Worm (Caenorhabditis elegans) whole organism, L4 larva: Measurements from ENCODE around the gene K06H6.1.

Source experiments
- F37D6.2 ChIP-seq: sonication (generic microtip); optimal IDR thresholded peaks from 2 replicates; lab custom pipeline; 2016; ENCODE audit warnings: mild to moderate bottlenecking, missing genetic modification characterization, missing compliant biosample characterization
- T20F7.1 ChIP-seq: fragments of 200-800 bp; sonication (Bioruptor generic); optimal IDR thresholded peaks from 2 replicates; lab custom pipeline; 2018; ENCODE audit warnings: mild to moderate bottlenecking, missing genetic modification characterization, missing compliant biosample characterization
- T26A8.4 ChIP-seq: fragments of 200-800 bp; sonication (Bioruptor generic); IDR thresholded peaks from 2 replicates; pipeline ENCODE4 v1.3.6; 2022; ENCODE audit warnings: missing genetic modification characterization, missing compliant biosample characterization
- Y105C5A.15 ChIP-seq: fragments of 200-800 bp; sonication (Bioruptor generic); IDR thresholded peaks from 2 replicates; pipeline ENCODE4 v1.3.6; 2022; ENCODE audit warnings: missing genetic modification characterization, missing compliant biosample characterization
- Y48G9A.11 ChIP-seq: fragments of 200-800 bp; sonication (Bioruptor generic); IDR thresholded peaks from 2 replicates; pipeline ENCODE4 v1.3.6; 2022; ENCODE audit warnings: missing genetic modification reagents, missing genetic modification characterization, missing compliant biosample characterization
- ZK337.2 ChIP-seq: fragments of 200-800 bp; sonication (Bioruptor generic); IDR thresholded peaks from 2 replicates; pipeline ENCODE4 v1.3.6; 2022; ENCODE audit warnings: missing genetic modification reagents, missing genetic modification characterization, missing compliant biosample characterization
- ZK546.5 ChIP-seq, 2 experiments: sonication (generic microtip); optimal IDR thresholded peaks; 2 replicates each; lab custom pipeline; 2017; ENCODE audit warnings: missing biosample characterization in 2 of 2, missing genetic modification characterization in 2 of 2
- ceh-44 ChIP-seq: fragments of 200-800 bp; sonication (Bioruptor generic); IDR thresholded peaks from 2 replicates; pipeline ENCODE4 v1.3.6; 2022; ENCODE audit warnings: missing genetic modification reagents, missing genetic modification characterization, missing compliant biosample characterization
- ceh-82 ChIP-seq: sonication (generic microtip); optimal IDR thresholded peaks from 2 replicates; lab custom pipeline; 2017; ENCODE audit warnings: missing biosample characterization, missing genetic modification characterization
- cey-2 ChIP-seq: sonication (generic microtip); optimal IDR thresholded peaks from 3 replicates; lab custom pipeline; 2017; ENCODE audit warnings: missing genetic modification characterization, mild to moderate bottlenecking, missing compliant biosample characterization, antibody characterized with exemption, borderline replicate concordance; ENCODE audit not compliant: insufficient read depth
- dmd-6 ChIP-seq: fragments of 200-800 bp; sonication (Bioruptor generic); IDR thresholded peaks from 2 replicates; pipeline ENCODE4 v1.3.6; 2022; ENCODE audit warnings: missing genetic modification reagents, missing genetic modification characterization, missing compliant biosample characterization
- dpl-1 ChIP-seq: fragments of 150-350 bp; optimal IDR thresholded peaks from 2 replicates; lab custom pipeline; 2014; ENCODE audit warnings: missing biosample characterization, missing genetic modification reagents, missing genetic modification characterization
- duxl-1 ChIP-seq: sonication (generic microtip); optimal IDR thresholded peaks from 2 replicates; lab custom pipeline; 2016; ENCODE audit warnings: mild to moderate bottlenecking, missing genetic modification characterization, moderate library complexity, missing compliant biosample characterization; ENCODE audit not compliant: poor library complexity
- dve-1 ChIP-seq: sonication (generic microtip); optimal IDR thresholded peaks from 2 replicates; lab custom pipeline; 2017; ENCODE audit warnings: antibody characterized with exemption, mild to moderate bottlenecking, missing genetic modification characterization, missing compliant biosample characterization; ENCODE audit not compliant: insufficient read depth
- egl-43 ChIP-seq: fragments of 200-800 bp; sonication (Bioruptor generic); IDR thresholded peaks from 2 replicates; pipeline ENCODE4 v1.3.6; 2022; ENCODE audit warnings: missing genetic modification reagents, missing genetic modification characterization, missing compliant biosample characterization
- fos-1 ChIP-seq: fragments of 150-350 bp; optimal IDR thresholded peaks from 2 replicates; lab custom pipeline; 2014; ENCODE audit warnings: missing biosample characterization, missing genetic modification characterization
- hif-1 ChIP-seq, 2 experiments: sonication (generic microtip); optimal IDR thresholded peaks; 2 replicates each; lab custom pipeline; 2016 to 2017; ENCODE audit warnings: missing compliant biosample characterization in 2 of 2, missing genetic modification characterization in 2 of 2, missing genetic modification reagents in 2 of 2, missing genotype in 2 of 2, mild to moderate bottlenecking in 1 of 2
- hlh-11 ChIP-seq: fragments of 200-800 bp; sonication (Bioruptor generic); optimal IDR thresholded peaks from 2 replicates; lab custom pipeline; 2018; ENCODE audit warnings: mild to moderate bottlenecking, missing genetic modification characterization, missing compliant biosample characterization
- hmg-1.1 ChIP-seq: fragments of 200-800 bp; sonication (Bioruptor generic); IDR thresholded peaks from 2 replicates; pipeline ENCODE4 v1.3.6; 2022; ENCODE audit warnings: missing genetic modification reagents, missing genetic modification characterization, missing compliant biosample characterization
- jun-1 ChIP-seq: fragments of 150-350 bp; optimal IDR thresholded peaks from 2 replicates; lab custom pipeline; 2014; ENCODE audit warnings: missing biosample characterization, missing genetic modification reagents, missing genetic modification characterization
- lim-7 ChIP-seq: fragments of 200-800 bp; sonication (Bioruptor generic); IDR thresholded peaks from 2 replicates; pipeline ENCODE4 v1.3.6; 2022; ENCODE audit warnings: missing genetic modification characterization, missing compliant biosample characterization
- lsy-2 ChIP-seq, 2 experiments: fragments of 150-350 bp in 1 of 2; sonication (generic microtip) in 1 of 2; optimal IDR thresholded peaks; 2 replicates each; lab custom pipeline; 2014 to 2017; ENCODE audit warnings: missing biosample characterization in 2 of 2, missing genetic modification characterization in 2 of 2
- madf-5 ChIP-seq, 2 experiments: fragments of 200-800 bp; sonication (Bioruptor generic); IDR thresholded peaks; 2 replicates each; pipeline ENCODE4 v1.3.6; 2022; ENCODE audit warnings: missing compliant biosample characterization in 2 of 2, missing genetic modification characterization in 2 of 2
- mdt-29 ChIP-seq: fragments of 200-800 bp; sonication (Bioruptor generic); IDR thresholded peaks from 2 replicates; pipeline ENCODE4 v1.3.6; 2022; ENCODE audit warnings: missing genetic modification reagents, missing genetic modification characterization, missing compliant biosample characterization
- mes-2 ChIP-seq: sonication (generic microtip); optimal IDR thresholded peaks from 2 replicates; lab custom pipeline; 2016; ENCODE audit warnings: missing genotype, mild to moderate bottlenecking, missing genetic modification characterization, missing compliant biosample characterization; ENCODE audit not compliant: poor library complexity, severe bottlenecking
- mxl-2 ChIP-seq: fragments of 200-800 bp; sonication (Bioruptor generic); conservative IDR thresholded peaks from 2 replicates; pipeline ENCODE4 v1.3.6; 2022; ENCODE audit warnings: missing genetic modification reagents, missing genetic modification characterization, missing compliant biosample characterization
- nhr-25 ChIP-seq: sonication (generic microtip); optimal IDR thresholded peaks from 2 replicates; lab custom pipeline; 2017; ENCODE audit warnings: missing genetic modification characterization, mild to moderate bottlenecking, missing compliant biosample characterization, antibody characterized with exemption, moderate library complexity, borderline replicate concordance; ENCODE audit not compliant: insufficient read depth
- nhr-76 ChIP-seq: fragments of 150-350 bp; optimal IDR thresholded peaks from 2 replicates; lab custom pipeline; 2014; ENCODE audit warnings: missing biosample characterization, missing genetic modification characterization
- saeg-2 ChIP-seq: fragments of 200-800 bp; sonication (Bioruptor generic); IDR thresholded peaks from 2 replicates; pipeline ENCODE4 v1.3.6; 2022; ENCODE audit warnings: missing genetic modification reagents, missing genetic modification characterization, missing compliant biosample characterization
- sdz-12 ChIP-seq: fragments of 200-800 bp; sonication (Bioruptor generic); optimal IDR thresholded peaks from 2 replicates; lab custom pipeline; 2018; ENCODE audit warnings: mild to moderate bottlenecking, missing genetic modification characterization, missing compliant biosample characterization
- snpc-1.2 ChIP-seq: fragments of 200-800 bp; sonication (Bioruptor generic); IDR thresholded peaks from 2 replicates; pipeline ENCODE4 v1.3.6; 2022; ENCODE audit warnings: missing genetic modification reagents, missing genetic modification characterization, missing compliant biosample characterization
- spr-1 ChIP-seq: sonication (generic microtip); optimal IDR thresholded peaks from 2 replicates; lab custom pipeline; 2016; ENCODE audit warnings: mild to moderate bottlenecking, missing genetic modification characterization, missing compliant biosample characterization
- tra-1 ChIP-seq: fragments of 200-800 bp; sonication (Bioruptor generic); IDR thresholded peaks from 2 replicates; pipeline ENCODE4 v1.3.6; 2022; ENCODE audit warnings: missing genetic modification reagents, missing genetic modification characterization, missing compliant biosample characterization
- unc-62 ChIP-seq, 3 experiments: fragments of 150-350 bp in 1 of 3; sonication (generic microtip); optimal IDR thresholded peaks in 2 of 3; peaks in 1 of 3; 1 replicate in 1 of 3; 2 replicates in 2 of 3; lab custom pipeline; 2014 to 2017; ENCODE audit warnings: missing biosample characterization in 3 of 3, missing genetic modification characterization in 3 of 3, missing genetic modification reagents in 3 of 3, missing genotype in 1 of 3
- zip-11 ChIP-seq: fragments of 200-800 bp; sonication (Bioruptor generic); IDR thresholded peaks from 2 replicates; pipeline ENCODE4 v1.3.6; 2022; ENCODE audit warnings: missing genetic modification characterization, missing compliant biosample characterization

The K06H6.1 gene

DNA sequence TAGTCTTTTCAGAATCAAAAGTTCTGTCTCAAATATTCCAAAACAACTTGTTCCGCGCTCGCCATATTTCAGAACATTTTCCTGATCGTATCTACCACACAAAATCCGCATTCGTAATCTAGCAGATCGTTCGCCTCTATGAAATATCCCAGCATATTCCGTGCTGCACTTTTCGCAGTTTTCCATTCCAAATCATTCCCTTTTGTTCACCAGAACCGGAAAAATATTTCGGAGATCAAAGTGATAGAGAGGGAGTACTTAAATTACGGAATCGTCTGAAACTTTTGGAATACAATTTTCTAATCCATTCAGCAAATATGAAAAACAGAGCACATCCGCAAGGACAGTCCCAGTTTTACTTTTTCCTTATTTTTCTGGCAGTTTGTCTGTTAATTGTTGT lies at the start of gene K06H6.1:
Gene K06H6.1 (plus strand): TSS at position 301 of the 400 bp plus-strand sequence.
- TF ChIP-seq Y48G9A.11 (GFP tag; lab: Robert Waterston, UW): no peak
- peak in 1 of 2 experiments; percentile 40 for TF ChIP-seq unc-62 (GFP tag; optimal IDR thresholded peaks at IDR 0.05 in 1 of 2; lab: Kevin White, UChicago)
- TF ChIP-seq unc-62 (tag; optimal IDR thresholded peaks at IDR 0.05; lab: Kevin White, UChicago): no peak
- TF ChIP-seq fos-1: no peak
- no peak for TF ChIP-seq saeg-2 (GFP tag; lab: Robert Waterston, UW)
- TF ChIP-seq, all 104 proteins: peak for 1

DNA sequence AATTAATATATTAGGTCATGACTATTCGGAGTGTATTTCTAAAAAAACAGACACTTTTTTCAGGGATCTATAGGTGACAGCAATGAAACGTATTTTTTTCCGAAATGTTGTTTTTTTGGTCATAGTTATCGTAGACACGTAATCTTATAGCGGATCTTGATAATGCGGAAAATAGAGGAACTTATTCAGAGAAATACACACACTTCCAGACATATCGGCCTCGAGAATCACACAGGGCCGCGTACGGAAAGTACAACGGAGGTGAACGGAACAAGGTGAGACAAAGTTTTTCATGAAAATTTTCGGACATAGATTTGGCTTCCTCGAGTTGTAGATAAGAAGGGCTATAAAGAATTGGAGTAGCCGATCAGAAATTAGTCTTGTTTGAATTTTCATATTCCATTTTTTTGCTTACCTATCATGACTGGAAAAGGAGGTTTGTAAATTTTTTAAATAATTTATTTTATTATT lies 48.8 kb upstream of the K06H6.1 start, which contains the start of gene nhr-155:
Gene nhr-155 (plus strand): TSS at position 421 of the 471 bp plus-strand sequence.
- no peak for TF ChIP-seq spr-1 (tag; lab: Kevin White, UChicago)
- no peak for TF ChIP-seq tra-1
- no peak for TF ChIP-seq snpc-1.2 (GFP tag; lab: Robert Waterston, UW)
- no peak for TF ChIP-seq hlh-11
- TF ChIP-seq T20F7.1 (GFP tag; lab: Kevin White, UChicago): no peak
- no peak for TF ChIP-seq cey-2 (tag; lab: Kevin White, UChicago)
- TF ChIP-seq nhr-76 (tag; lab: Kevin White, UChicago): no peak
- no peak for TF ChIP-seq dpl-1
- TF ChIP-seq madf-5 (GFP tag; IDR thresholded peaks at IDR 0.05; lab: Robert Waterston, UW): no peak

DNA sequence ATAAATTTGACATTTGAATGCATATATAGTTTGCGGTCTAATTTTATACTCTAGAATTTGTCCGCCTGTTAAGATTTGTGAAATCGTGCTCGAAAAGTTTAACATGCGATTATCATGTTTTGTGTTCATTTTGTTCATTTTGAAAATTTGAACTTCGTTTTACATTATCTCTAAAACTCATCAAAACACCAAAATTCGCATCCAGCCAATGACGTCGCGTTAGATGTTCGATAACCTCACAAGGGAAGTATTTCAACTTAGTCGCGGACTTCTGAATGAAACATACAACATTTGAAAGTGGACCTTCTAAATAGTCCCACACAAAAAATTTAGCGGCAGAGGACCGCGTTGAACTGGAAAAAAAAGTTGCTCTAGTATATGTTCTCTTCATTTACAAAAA lies 46.4 kb upstream of the K06H6.1 start:
- TF ChIP-seq mes-2 (tag; lab: Kevin White, UChicago): no peak

DNA sequence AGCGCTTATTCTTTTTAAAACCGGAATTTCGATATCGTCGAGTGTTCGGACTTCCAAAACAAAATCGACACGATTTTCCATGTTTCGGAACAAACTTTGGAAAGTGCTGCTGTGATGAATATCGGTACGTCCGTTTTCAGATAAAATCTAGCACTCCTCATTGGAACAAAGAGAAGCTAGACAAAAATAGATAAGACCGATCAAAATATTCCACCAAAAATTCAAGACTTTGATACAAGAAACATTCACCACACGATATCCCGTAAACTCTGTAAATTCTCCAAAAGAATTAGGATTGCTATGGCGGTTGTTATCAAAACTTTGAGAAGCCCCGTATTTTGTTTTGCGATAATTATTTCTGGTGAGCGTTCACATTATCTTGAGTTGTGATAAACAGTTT lies 44.7 kb upstream of the K06H6.1 start, which contains the start of gene C14C6.3:
Gene C14C6.3 (plus strand): TSS at position 301 of the 400 bp plus-strand sequence.
- TF ChIP-seq lim-7 (GFP tag; lab: Robert Waterston, UW) (no peak), sdz-12 (GFP tag; lab: Kevin White, UChicago) (no peak), nhr-25 (tag; lab: Kevin White, UChicago) (no peak), lsy-2 (tag; optimal IDR thresholded peaks at IDR 0.05; lab: Kevin White, UChicago) (no peak), unc-62 (GFP tag; optimal IDR thresholded peaks at IDR 0.05 in 1 of 2; lab: Kevin White, UChicago) (peak in 1 of 2 experiments; percentile 5), unc-62 (tag; optimal IDR thresholded peaks at IDR 0.05; lab: Kevin White, UChicago) (no peak)

DNA sequence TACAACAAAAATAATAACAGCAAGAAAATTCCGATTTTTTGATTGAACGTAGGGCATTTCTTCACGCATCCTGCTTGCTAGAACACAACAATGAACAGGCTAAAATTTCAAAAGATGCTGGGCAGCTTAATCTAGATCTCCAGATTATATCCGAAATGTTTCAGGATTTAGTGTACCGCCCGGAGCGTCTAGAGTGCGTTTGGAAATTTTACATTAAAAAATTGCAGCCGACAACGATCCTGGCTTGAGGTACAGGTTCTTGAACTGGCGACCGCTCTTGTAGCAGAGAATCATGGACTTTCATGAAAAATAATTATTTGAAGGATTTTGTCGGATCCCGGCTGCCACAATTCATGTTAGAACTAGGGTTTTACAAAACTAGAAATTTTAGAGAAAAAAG lies 39.9 kb upstream of the K06H6.1 start, which contains the start of gene C14C6.6:
Gene C14C6.6 (minus strand): TSS at position 101 of the 400 bp plus-strand sequence.
- TF ChIP-seq mdt-29 (GFP tag; lab: Robert Waterston, UW) (no peak), saeg-2 (GFP tag; lab: Robert Waterston, UW) (no peak), egl-43 (GFP tag; lab: Robert Waterston, UW) (no peak), hif-1 (tag; optimal IDR thresholded peaks at IDR 0.05; lab: Kevin White, UChicago) (no peak), duxl-1 (tag; lab: Kevin White, UChicago) (no peak), hlh-11 (no peak), ZK337.2 (GFP tag; lab: Robert Waterston, UW) (no peak), Y105C5A.15 (GFP tag; lab: Robert Waterston, UW) (no peak), snpc-1.2 (GFP tag; lab: Robert Waterston, UW) (no peak)

DNA sequence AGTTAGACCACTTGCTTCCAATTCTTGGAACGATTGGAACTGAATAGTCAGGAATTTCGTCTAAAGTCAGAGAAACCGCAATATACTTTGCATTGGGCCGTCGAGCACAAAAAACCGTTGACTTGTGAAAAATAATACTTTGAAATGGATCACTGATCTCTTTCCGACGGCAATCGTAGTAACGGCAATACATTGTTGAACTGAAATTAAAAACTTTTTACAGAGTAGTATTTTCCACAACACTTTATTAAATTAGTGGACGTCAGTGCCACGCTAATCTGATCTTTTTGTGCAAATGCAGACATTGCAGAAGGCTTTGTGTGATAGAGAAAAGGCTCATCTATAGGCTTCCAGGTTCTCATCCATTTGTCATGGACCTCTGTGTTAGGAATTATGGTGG lies 35.5 kb upstream of the K06H6.1 start:
- TF ChIP-seq unc-62 (GFP tag; optimal IDR thresholded peaks at IDR 0.05 in 1 of 2; lab: Kevin White, UChicago) (peak in 1 of 2 experiments; percentile 91), unc-62 (tag; optimal IDR thresholded peaks at IDR 0.05; lab: Kevin White, UChicago) (no peak), ceh-44 (GFP tag; lab: Robert Waterston, UW) (no peak)

DNA sequence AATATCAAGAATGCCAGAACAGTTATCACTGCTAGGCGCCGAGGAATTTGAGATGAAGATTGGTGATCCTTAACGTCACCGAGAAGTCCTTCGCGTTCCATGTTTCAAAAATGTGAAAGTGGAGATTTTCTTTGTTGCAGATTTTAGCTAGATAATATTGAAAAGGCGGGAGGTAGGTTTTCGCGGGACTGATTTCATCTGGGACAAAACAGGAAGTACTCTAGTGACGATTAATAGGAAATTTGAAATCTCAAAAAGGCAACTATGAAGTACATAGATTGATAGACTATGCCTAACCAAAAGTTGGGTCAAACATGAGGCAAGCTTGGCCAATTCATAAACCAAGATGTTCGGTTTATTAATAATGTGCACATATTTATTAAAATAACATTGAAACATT lies 34.9 kb upstream of the K06H6.1 start, which contains the start of gene C14C6.8:
Gene C14C6.8 (minus strand): TSS at position 101 of the 400 bp plus-strand sequence.
- TF ChIP-seq zip-11 (GFP tag; lab: Robert Waterston, UW): no peak
- TF ChIP-seq Y48G9A.11 (GFP tag; lab: Robert Waterston, UW): no peak
- TF ChIP-seq dve-1: no peak
- no peak for TF ChIP-seq ZK546.5 (tag; optimal IDR thresholded peaks at IDR 0.05; lab: Kevin White, UChicago)
- TF ChIP-seq dmd-6 (GFP tag; lab: Robert Waterston, UW): no peak
- no peak for TF ChIP-seq T26A8.4
- TF ChIP-seq F37D6.2: no peak
- TF ChIP-seq jun-1: no peak
- TF ChIP-seq mxl-2 (GFP tag; lab: Robert Waterston, UW): no peak
- no peak for TF ChIP-seq hmg-1.1 (GFP tag; lab: Robert Waterston, UW)
- TF ChIP-seq T20F7.1 (GFP tag; lab: Kevin White, UChicago): no peak
- TF ChIP-seq ceh-82 (tag; lab: Kevin White, UChicago): no peak
- TF ChIP-seq, all 104 proteins: peak for 0
